Worm (Caenorhabditis elegans) whole organism, L4 larva: ENCODE measurements around the gene rfc-2.

Experiments
- D1046.2 ChIP-seq: fragments of 200-800 bp; sonication (Bioruptor generic); IDR thresholded peaks from 2 replicates; pipeline ENCODE4 v1.3.6; 2022; ENCODE audit warnings: missing genetic modification characterization, missing compliant biosample characterization
- F10B5.3 ChIP-seq: sonication (generic microtip); optimal IDR thresholded peaks from 2 replicates; lab custom pipeline; 2016; ENCODE audit warnings: mild to moderate bottlenecking, missing genetic modification characterization, missing compliant biosample characterization
- F26F4.8 ChIP-seq: fragments of 200-800 bp; sonication (Bioruptor generic); conservative IDR thresholded peaks from 2 replicates; pipeline ENCODE4 v1.3.6; 2022; ENCODE audit warnings: missing genetic modification characterization, missing compliant biosample characterization
- F44E2.7 ChIP-seq: fragments of 200-800 bp; sonication (Bioruptor generic); IDR thresholded peaks from 2 replicates; pipeline ENCODE4 v2.1.2; 2022; ENCODE audit warnings: missing genetic modification characterization, missing compliant biosample characterization
- R02D3.7 ChIP-seq: fragments of 150-350 bp; sonication (generic microtip); optimal IDR thresholded peaks from 3 replicates; lab custom pipeline; 2014; ENCODE audit warnings: missing biosample characterization, missing genetic modification characterization
- T20F7.1 ChIP-seq: fragments of 200-800 bp; sonication (Bioruptor generic); optimal IDR thresholded peaks from 2 replicates; lab custom pipeline; 2018; ENCODE audit warnings: mild to moderate bottlenecking, missing genetic modification characterization, missing compliant biosample characterization
- T26A8.4 ChIP-seq: fragments of 200-800 bp; sonication (Bioruptor generic); IDR thresholded peaks from 2 replicates; pipeline ENCODE4 v1.3.6; 2022; ENCODE audit warnings: missing genetic modification characterization, missing compliant biosample characterization
- Y5F2A.4 ChIP-seq: fragments of 200-800 bp; sonication (Bioruptor generic); optimal IDR thresholded peaks from 2 replicates; lab custom pipeline; 2018; ENCODE audit warnings: mild to moderate bottlenecking, missing genetic modification characterization, missing compliant biosample characterization
- ZK546.5 ChIP-seq, 2 experiments: sonication (generic microtip); optimal IDR thresholded peaks; 2 replicates each; lab custom pipeline; 2017; ENCODE audit warnings: missing biosample characterization in 2 of 2, missing genetic modification characterization in 2 of 2
- aha-1 ChIP-seq: fragments of 150-350 bp; peaks from one replicate; lab custom pipeline; 2014; ENCODE audit warnings: missing biosample characterization, missing genetic modification characterization
- ceh-20 ChIP-seq: fragments of 200-800 bp; sonication (Bioruptor generic); IDR thresholded peaks from 2 replicates; pipeline ENCODE4 v1.3.6; 2022; ENCODE audit warnings: missing genetic modification reagents, missing genetic modification characterization, missing compliant biosample characterization
- ceh-32 ChIP-seq: sonication (generic microtip); optimal IDR thresholded peaks from 2 replicates; lab custom pipeline; 2016; ENCODE audit warnings: mild to moderate bottlenecking, missing genetic modification characterization, missing compliant biosample characterization; ENCODE audit not compliant: poor library complexity
- ceh-44 ChIP-seq: fragments of 200-800 bp; sonication (Bioruptor generic); IDR thresholded peaks from 2 replicates; pipeline ENCODE4 v1.3.6; 2022; ENCODE audit warnings: missing genetic modification reagents, missing genetic modification characterization, missing compliant biosample characterization
- ceh-62 ChIP-seq: sonication (generic microtip); optimal IDR thresholded peaks from 2 replicates; lab custom pipeline; 2017; ENCODE audit warnings: missing biosample characterization, missing genetic modification characterization
- ces-1 ChIP-seq: fragments of 150-350 bp; sonication (generic microtip); optimal IDR thresholded peaks from 4 replicates; lab custom pipeline; 2014; ENCODE audit warnings: missing biosample characterization, missing genetic modification reagents, missing genetic modification characterization
- cey-2 ChIP-seq: sonication (generic microtip); optimal IDR thresholded peaks from 3 replicates; lab custom pipeline; 2017; ENCODE audit warnings: missing genetic modification characterization, mild to moderate bottlenecking, missing compliant biosample characterization, antibody characterized with exemption, borderline replicate concordance; ENCODE audit not compliant: insufficient read depth
- ctbp-1 ChIP-seq: fragments of 200-800 bp; sonication (Bioruptor generic); IDR thresholded peaks from 2 replicates; pipeline ENCODE4 v1.3.6; 2022; ENCODE audit warnings: missing genetic modification reagents, missing genetic modification characterization, missing compliant biosample characterization
- daf-12 ChIP-seq: fragments of 150-350 bp; optimal IDR thresholded peaks from 2 replicates; lab custom pipeline; 2014; ENCODE audit warnings: missing biosample characterization, missing genetic modification reagents, missing genetic modification characterization
- daf-16 ChIP-seq, 3 experiments: sonication (generic microtip); optimal IDR thresholded peaks; 2 replicates each; lab custom pipeline; 2016 to 2017; ENCODE audit warnings: missing genetic modification characterization in 3 of 3, missing genetic modification reagents in 3 of 3, mild to moderate bottlenecking in 2 of 3, missing compliant biosample characterization in 2 of 3, missing biosample characterization in 1 of 3, moderate library complexity in 1 of 3
- daf-8 ChIP-seq: fragments of 200-800 bp; sonication (Bioruptor generic); IDR thresholded peaks from 2 replicates; pipeline ENCODE4 v1.3.6; 2022; ENCODE audit warnings: missing genetic modification characterization, missing compliant biosample characterization
- dmd-8 ChIP-seq: fragments of 200-800 bp; sonication (Bioruptor generic); IDR thresholded peaks from 2 replicates; pipeline ENCODE4 v1.3.6; 2022; ENCODE audit warnings: missing genetic modification characterization, missing compliant biosample characterization
- dmd-9 ChIP-seq: fragments of 200-800 bp; sonication (Bioruptor generic); IDR thresholded peaks from 2 replicates; pipeline ENCODE4 v1.3.6; 2022; ENCODE audit warnings: missing genetic modification reagents, missing genetic modification characterization, missing compliant biosample characterization
- duxl-1 ChIP-seq: sonication (generic microtip); optimal IDR thresholded peaks from 2 replicates; lab custom pipeline; 2016; ENCODE audit warnings: mild to moderate bottlenecking, missing genetic modification characterization, moderate library complexity, missing compliant biosample characterization; ENCODE audit not compliant: poor library complexity
- dve-1 ChIP-seq: sonication (generic microtip); optimal IDR thresholded peaks from 2 replicates; lab custom pipeline; 2017; ENCODE audit warnings: antibody characterized with exemption, mild to moderate bottlenecking, missing genetic modification characterization, missing compliant biosample characterization; ENCODE audit not compliant: insufficient read depth
- egl-27 ChIP-seq: sonication (generic microtip); optimal IDR thresholded peaks from 3 replicates; lab custom pipeline; 2017; ENCODE audit warnings: missing biosample characterization, missing genetic modification reagents, missing genetic modification characterization
- fkh-10 ChIP-seq: fragments of 150-350 bp; optimal IDR thresholded peaks from 2 replicates; lab custom pipeline; 2014; ENCODE audit warnings: missing biosample characterization, missing genetic modification reagents, missing genetic modification characterization
- fos-1 ChIP-seq: fragments of 150-350 bp; optimal IDR thresholded peaks from 2 replicates; lab custom pipeline; 2014; ENCODE audit warnings: missing biosample characterization, missing genetic modification characterization
- hif-1 ChIP-seq, 2 experiments: sonication (generic microtip); optimal IDR thresholded peaks; 2 replicates each; lab custom pipeline; 2016 to 2017; ENCODE audit warnings: missing compliant biosample characterization in 2 of 2, missing genetic modification characterization in 2 of 2, missing genetic modification reagents in 2 of 2, missing genotype in 2 of 2, mild to moderate bottlenecking in 1 of 2
- hlh-11 ChIP-seq: fragments of 200-800 bp; sonication (Bioruptor generic); optimal IDR thresholded peaks from 2 replicates; lab custom pipeline; 2018; ENCODE audit warnings: mild to moderate bottlenecking, missing genetic modification characterization, missing compliant biosample characterization
- hmg-1.1 ChIP-seq: fragments of 200-800 bp; sonication (Bioruptor generic); IDR thresholded peaks from 2 replicates; pipeline ENCODE4 v1.3.6; 2022; ENCODE audit warnings: missing genetic modification reagents, missing genetic modification characterization, missing compliant biosample characterization
- lin-1 ChIP-seq: fragments of 200-800 bp; sonication (Bioruptor generic); IDR thresholded peaks from 2 replicates; pipeline ENCODE4 v1.3.6; 2022; ENCODE audit warnings: missing genetic modification reagents, missing genetic modification characterization, missing compliant biosample characterization
- lin-29 ChIP-seq: fragments of 200-800 bp; sonication (Bioruptor generic); IDR thresholded peaks from 2 replicates; pipeline ENCODE4 v1.3.6; 2022; ENCODE audit warnings: missing genetic modification reagents, missing genetic modification characterization, missing compliant biosample characterization
- lin-38 ChIP-seq: fragments of 200-800 bp; sonication (Bioruptor generic); IDR thresholded peaks from 2 replicates; pipeline ENCODE4 v1.3.6; 2022; ENCODE audit warnings: missing genetic modification reagents, missing genetic modification characterization, missing compliant biosample characterization
- lir-3 ChIP-seq: sonication (generic microtip); optimal IDR thresholded peaks from 2 replicates; lab custom pipeline; 2016; ENCODE audit warnings: mild to moderate bottlenecking, missing genetic modification characterization, missing compliant biosample characterization
- madf-9 ChIP-seq: fragments of 200-800 bp; sonication (Bioruptor generic); conservative IDR thresholded peaks from 2 replicates; pipeline ENCODE4 v1.3.6; 2022; ENCODE audit warnings: missing genetic modification reagents, missing genetic modification characterization, missing compliant biosample characterization
- mdt-29 ChIP-seq: fragments of 200-800 bp; sonication (Bioruptor generic); IDR thresholded peaks from 2 replicates; pipeline ENCODE4 v1.3.6; 2022; ENCODE audit warnings: missing genetic modification reagents, missing genetic modification characterization, missing compliant biosample characterization
- mxl-3 ChIP-seq: fragments of 200-800 bp; sonication (Bioruptor generic); optimal IDR thresholded peaks from 2 replicates; lab custom pipeline; 2018; ENCODE audit warnings: mild to moderate bottlenecking, missing genetic modification characterization, missing compliant biosample characterization
- nhr-11 ChIP-seq: fragments of 150-350 bp; optimal IDR thresholded peaks from 2 replicates; lab custom pipeline; 2014; ENCODE audit warnings: missing biosample characterization, missing genetic modification characterization
- nhr-25 ChIP-seq: sonication (generic microtip); optimal IDR thresholded peaks from 2 replicates; lab custom pipeline; 2017; ENCODE audit warnings: missing genetic modification characterization, mild to moderate bottlenecking, missing compliant biosample characterization, antibody characterized with exemption, moderate library complexity, borderline replicate concordance; ENCODE audit not compliant: insufficient read depth
- nhr-28 ChIP-seq: fragments of 150-350 bp; optimal IDR thresholded peaks from 2 replicates; lab custom pipeline; 2014; ENCODE audit warnings: missing biosample characterization, missing genetic modification characterization
- nhr-42 ChIP-seq: fragments of 200-800 bp; sonication (Bioruptor generic); IDR thresholded peaks from 2 replicates; pipeline ENCODE4 v1.3.6; 2022; ENCODE audit warnings: missing genetic modification characterization, missing compliant biosample characterization
- nhr-77 ChIP-seq: fragments of 150-350 bp; optimal IDR thresholded peaks from 2 replicates; lab custom pipeline; 2014; ENCODE audit warnings: missing biosample characterization, missing genetic modification characterization
- pha-4 ChIP-seq, 2 experiments: fragments of 150-350 bp in 1 of 2; fragments of 200-800 bp in 1 of 2; sonication (Bioruptor generic) in 1 of 2; IDR thresholded peaks in 1 of 2; optimal IDR thresholded peaks in 1 of 2; 2 replicates each; pipeline versions ENCODE4 v1.3.6 to Lab custom; 2014 to 2022; ENCODE audit warnings: missing genetic modification characterization in 2 of 2, missing genetic modification reagents in 2 of 2, missing biosample characterization in 1 of 2, missing compliant biosample characterization in 1 of 2
- sdz-12 ChIP-seq: fragments of 200-800 bp; sonication (Bioruptor generic); optimal IDR thresholded peaks from 2 replicates; lab custom pipeline; 2018; ENCODE audit warnings: mild to moderate bottlenecking, missing genetic modification characterization, missing compliant biosample characterization
- vab-7 ChIP-seq: fragments of 200-800 bp; sonication (Bioruptor generic); IDR thresholded peaks from 2 replicates; pipeline ENCODE4 v1.3.6; 2022; ENCODE audit warnings: missing genetic modification reagents, missing genetic modification characterization, missing compliant biosample characterization
- zfp-2 ChIP-seq: sonication (generic microtip); optimal IDR thresholded peaks from 2 replicates; lab custom pipeline; 2016; ENCODE audit warnings: mild to moderate bottlenecking, missing genetic modification characterization, missing compliant biosample characterization
- zfp-3 ChIP-seq: fragments of 200-800 bp; sonication (Bioruptor generic); conservative IDR thresholded peaks from 2 replicates; pipeline ENCODE4 v1.3.6; 2022; ENCODE audit warnings: missing genetic modification reagents, missing genetic modification characterization, missing compliant biosample characterization
- zip-2 ChIP-seq: fragments of 150-350 bp; optimal IDR thresholded peaks from 2 replicates; lab custom pipeline; 2014; ENCODE audit warnings: missing biosample characterization, missing genetic modification characterization
- ztf-11 ChIP-seq: fragments of 150-350 bp; optimal IDR thresholded peaks from 2 replicates; lab custom pipeline; 2014; ENCODE audit warnings: missing biosample characterization, missing genetic modification characterization

Gene rfc-2

DNA sequence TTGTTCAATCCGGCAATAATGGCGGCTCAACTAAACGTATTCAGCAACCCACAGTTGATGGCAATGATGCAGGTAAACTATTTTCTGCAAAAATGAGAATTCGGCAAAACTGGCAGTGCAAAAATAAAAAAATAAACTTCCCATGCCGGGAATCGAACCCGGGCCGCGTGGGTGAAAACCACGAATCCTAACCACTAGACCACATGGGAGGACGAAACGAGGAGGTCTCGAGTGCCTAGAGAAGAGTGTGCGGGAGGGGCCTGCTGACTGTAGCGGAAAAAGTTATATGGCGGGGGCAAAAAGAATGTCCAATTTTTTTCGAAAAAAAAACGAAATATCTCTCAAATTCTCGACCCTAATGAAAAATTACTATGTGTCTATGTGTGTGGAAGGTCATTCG is 41.0 kb downstream of the rfc-2 start (continued):
- TF ChIP-seq mdt-29 (GFP tag; lab: Robert Waterston, UW): peak; percentile 48
- no peak for TF ChIP-seq dmd-9
- peak; percentile 5 for TF ChIP-seq Y5F2A.4
- TF ChIP-seq ces-1 (GFP tag; lab: Kevin White, UChicago): no peak
- TF ChIP-seq nhr-42 (GFP tag; lab: Robert Waterston, UW): peak; percentile 65; the same call in 1 of the 2 replicates
- TF ChIP-seq dve-1 (tag; lab: Kevin White, UChicago): peak; percentile 38
- no peak for TF ChIP-seq lin-29 (GFP tag; lab: Robert Waterston, UW)
- peak; percentile 74; the same call in 1 of the 2 replicates for TF ChIP-seq D1046.2
- TF ChIP-seq T26A8.4 (GFP tag; lab: Robert Waterston, UW): peak; percentile 19; the same call in 1 of the 2 replicates
- TF ChIP-seq lin-38 (GFP tag; lab: Robert Waterston, UW): peak; percentile 65
- TF ChIP-seq mxl-3 (GFP tag; lab: Kevin White, UChicago): peak; percentile 39
- TF ChIP-seq ceh-62 (tag; lab: Kevin White, UChicago): no peak
- no peak for TF ChIP-seq ZK546.5 (tag; optimal IDR thresholded peaks at IDR 0.05; lab: Kevin White, UChicago)
- TF ChIP-seq zfp-2 (tag; lab: Kevin White, UChicago): no peak
- TF ChIP-seq madf-9 (GFP tag; lab: Robert Waterston, UW): peak; percentile 80
- no peak for TF ChIP-seq ceh-32 (tag; lab: Kevin White, UChicago)
- 0 out of 2 replicates have a peak, but pooled peaks have one; percentile 23 for TF ChIP-seq lin-1 (GFP tag; lab: Robert Waterston, UW)
- TF ChIP-seq nhr-28 (tag; lab: Kevin White, UChicago): peak; percentile 34
- no peak for TF ChIP-seq lir-3 (tag; lab: Kevin White, UChicago)
- no peak for TF ChIP-seq daf-12 (tag; lab: Kevin White, UChicago)
- no peak for TF ChIP-seq fos-1 (tag; lab: Kevin White, UChicago)
- peak; percentile 68 for TF ChIP-seq pha-4 (GFP tag; IDR thresholded peaks at IDR 0.05; lab: Robert Waterston, UW)
- TF ChIP-seq pha-4 (tag; optimal IDR thresholded peaks at IDR 0.05; lab: Kevin White, UChicago): no peak
- no peak for TF ChIP-seq T20F7.1
- peak; percentile 83 for TF ChIP-seq hmg-1.1
- no peak for TF ChIP-seq hif-1 (tag; optimal IDR thresholded peaks at IDR 0.05; lab: Kevin White, UChicago)
- TF ChIP-seq fkh-10: no peak
- 0 out of 2 replicates have a peak, but pooled peaks have one; percentile 50 for TF ChIP-seq F26F4.8 (GFP tag; lab: Robert Waterston, UW)
- no peak for TF ChIP-seq ztf-11
- TF ChIP-seq zip-2 (tag; lab: Kevin White, UChicago): no peak
- no peak for TF ChIP-seq daf-8
- peak in 1 of 2 experiments; percentile 13 for TF ChIP-seq daf-16 (GFP tag; optimal IDR thresholded peaks at IDR 0.05; lab: Kevin White, UChicago)
- TF ChIP-seq daf-16 (tag; optimal IDR thresholded peaks at IDR 0.05; lab: Kevin White, UChicago): peak; percentile 4
- peak; percentile 54 for TF ChIP-seq duxl-1 (tag; lab: Kevin White, UChicago)
- no peak for TF ChIP-seq egl-27 (tag; lab: Kevin White, UChicago)
- TF ChIP-seq sdz-12 (GFP tag; lab: Kevin White, UChicago): peak; percentile 62
- TF ChIP-seq ctbp-1 (GFP tag; lab: Robert Waterston, UW): peak; percentile 48; the same call in 1 of the 2 replicates
- TF ChIP-seq ceh-44 (GFP tag; lab: Robert Waterston, UW): 0 out of 2 replicates have a peak, but pooled peaks have one; percentile 26
- TF ChIP-seq hlh-11 (tag; lab: Kevin White, UChicago): peak; percentile 45
- TF ChIP-seq nhr-11 (tag; lab: Kevin White, UChicago): no peak
- TF ChIP-seq ceh-20 (GFP tag; lab: Robert Waterston, UW): no peak
- peak; percentile 83 for TF ChIP-seq vab-7
- peak; percentile 5 for TF ChIP-seq aha-1 (tag; lab: Kevin White, UChicago)
- peak; percentile 5 for TF ChIP-seq nhr-77 (tag; lab: Kevin White, UChicago)
- no peak for TF ChIP-seq F44E2.7
- TF ChIP-seq R02D3.7: no peak
- no peak for TF ChIP-seq F10B5.3 (tag; lab: Kevin White, UChicago)
- no peak for TF ChIP-seq cey-2 (tag; lab: Kevin White, UChicago)
- TF ChIP-seq zfp-3 (GFP tag; lab: Robert Waterston, UW): peak; percentile 57; the same call in 1 of the 2 replicates
- no peak for TF ChIP-seq nhr-25 (tag; lab: Kevin White, UChicago)
- TF ChIP-seq dmd-8 (GFP tag; lab: Robert Waterston, UW): peak; percentile 81; the same call in 1 of the 2 replicates
